Worm (Caenorhabditis elegans) whole organism, L4 larva: ENCODE results near the gene C14B9.3.

Experiments used
- F10B5.3 ChIP-seq: sonication (generic microtip); optimal IDR thresholded peaks from 2 replicates; lab custom pipeline; 2016; ENCODE audit warnings: mild to moderate bottlenecking, missing genetic modification characterization, missing compliant biosample characterization
- F26F4.8 ChIP-seq: fragments of 200-800 bp; sonication (Bioruptor generic); conservative IDR thresholded peaks from 2 replicates; pipeline ENCODE4 v1.3.6; 2022; ENCODE audit warnings: missing genetic modification characterization, missing compliant biosample characterization
- F37D6.2 ChIP-seq: sonication (generic microtip); optimal IDR thresholded peaks from 2 replicates; lab custom pipeline; 2016; ENCODE audit warnings: mild to moderate bottlenecking, missing genetic modification characterization, missing compliant biosample characterization
- T20F7.1 ChIP-seq: fragments of 200-800 bp; sonication (Bioruptor generic); optimal IDR thresholded peaks from 2 replicates; lab custom pipeline; 2018; ENCODE audit warnings: mild to moderate bottlenecking, missing genetic modification characterization, missing compliant biosample characterization
- T26A8.4 ChIP-seq: fragments of 200-800 bp; sonication (Bioruptor generic); IDR thresholded peaks from 2 replicates; pipeline ENCODE4 v1.3.6; 2022; ENCODE audit warnings: missing genetic modification characterization, missing compliant biosample characterization
- Y105C5A.15 ChIP-seq: fragments of 200-800 bp; sonication (Bioruptor generic); IDR thresholded peaks from 2 replicates; pipeline ENCODE4 v1.3.6; 2022; ENCODE audit warnings: missing genetic modification characterization, missing compliant biosample characterization
- Y48G9A.11 ChIP-seq: fragments of 200-800 bp; sonication (Bioruptor generic); IDR thresholded peaks from 2 replicates; pipeline ENCODE4 v1.3.6; 2022; ENCODE audit warnings: missing genetic modification reagents, missing genetic modification characterization, missing compliant biosample characterization
- Y75B8A.6 ChIP-seq: fragments of 200-800 bp; sonication (Bioruptor generic); IDR thresholded peaks from 2 replicates; pipeline ENCODE4 v1.3.6; 2022; ENCODE audit warnings: missing genetic modification reagents, missing genetic modification characterization, missing compliant biosample characterization
- ZK337.2 ChIP-seq: fragments of 200-800 bp; sonication (Bioruptor generic); IDR thresholded peaks from 2 replicates; pipeline ENCODE4 v1.3.6; 2022; ENCODE audit warnings: missing genetic modification reagents, missing genetic modification characterization, missing compliant biosample characterization
- attf-4 ChIP-seq: sonication (generic microtip); optimal IDR thresholded peaks from 3 replicates; lab custom pipeline; 2017; ENCODE audit warnings: missing biosample characterization, missing genetic modification characterization
- ceh-20 ChIP-seq: fragments of 200-800 bp; sonication (Bioruptor generic); IDR thresholded peaks from 2 replicates; pipeline ENCODE4 v1.3.6; 2022; ENCODE audit warnings: missing genetic modification reagents, missing genetic modification characterization, missing compliant biosample characterization
- ctbp-1 ChIP-seq: fragments of 200-800 bp; sonication (Bioruptor generic); IDR thresholded peaks from 2 replicates; pipeline ENCODE4 v1.3.6; 2022; ENCODE audit warnings: missing genetic modification reagents, missing genetic modification characterization, missing compliant biosample characterization
- daf-19 ChIP-seq: fragments of 200-800 bp; sonication (Bioruptor generic); conservative IDR thresholded peaks from 2 replicates; pipeline ENCODE4 v1.3.6; 2022; ENCODE audit warnings: missing genetic modification characterization, missing compliant biosample characterization
- dmd-9 ChIP-seq: fragments of 200-800 bp; sonication (Bioruptor generic); IDR thresholded peaks from 2 replicates; pipeline ENCODE4 v1.3.6; 2022; ENCODE audit warnings: missing genetic modification reagents, missing genetic modification characterization, missing compliant biosample characterization
- hmg-1.1 ChIP-seq: fragments of 200-800 bp; sonication (Bioruptor generic); IDR thresholded peaks from 2 replicates; pipeline ENCODE4 v1.3.6; 2022; ENCODE audit warnings: missing genetic modification reagents, missing genetic modification characterization, missing compliant biosample characterization
- jun-1 ChIP-seq: fragments of 150-350 bp; optimal IDR thresholded peaks from 2 replicates; lab custom pipeline; 2014; ENCODE audit warnings: missing biosample characterization, missing genetic modification reagents, missing genetic modification characterization
- lin-1 ChIP-seq: fragments of 200-800 bp; sonication (Bioruptor generic); IDR thresholded peaks from 2 replicates; pipeline ENCODE4 v1.3.6; 2022; ENCODE audit warnings: missing genetic modification reagents, missing genetic modification characterization, missing compliant biosample characterization
- lin-15B ChIP-seq: fragments of 150-350 bp; sonication (generic microtip); optimal IDR thresholded peaks from 3 replicates; lab custom pipeline; 2014; ENCODE audit warnings: missing biosample characterization, missing genetic modification characterization
- lir-3 ChIP-seq: sonication (generic microtip); optimal IDR thresholded peaks from 2 replicates; lab custom pipeline; 2016; ENCODE audit warnings: mild to moderate bottlenecking, missing genetic modification characterization, missing compliant biosample characterization
- madf-5 ChIP-seq, 2 experiments: fragments of 200-800 bp; sonication (Bioruptor generic); IDR thresholded peaks; 2 replicates each; pipeline ENCODE4 v1.3.6; 2022; ENCODE audit warnings: missing compliant biosample characterization in 2 of 2, missing genetic modification characterization in 2 of 2
- mdl-1 ChIP-seq, 2 experiments: fragments of 150-350 bp in 1 of 2; sonication (generic microtip) in 1 of 2; optimal IDR thresholded peaks; 2 replicates each; lab custom pipeline; 2014 to 2017; ENCODE audit warnings: missing biosample characterization in 2 of 2, missing genetic modification characterization in 2 of 2
- mxl-3 ChIP-seq: fragments of 200-800 bp; sonication (Bioruptor generic); optimal IDR thresholded peaks from 2 replicates; lab custom pipeline; 2018; ENCODE audit warnings: mild to moderate bottlenecking, missing genetic modification characterization, missing compliant biosample characterization
- nhr-11 ChIP-seq: fragments of 150-350 bp; optimal IDR thresholded peaks from 2 replicates; lab custom pipeline; 2014; ENCODE audit warnings: missing biosample characterization, missing genetic modification characterization
- nhr-111 ChIP-seq: fragments of 200-800 bp; sonication (Bioruptor generic); optimal IDR thresholded peaks from 2 replicates; lab custom pipeline; 2018; ENCODE audit warnings: mild to moderate bottlenecking, missing genetic modification characterization, missing compliant biosample characterization
- nhr-25 ChIP-seq: sonication (generic microtip); optimal IDR thresholded peaks from 2 replicates; lab custom pipeline; 2017; ENCODE audit warnings: missing genetic modification characterization, mild to moderate bottlenecking, missing compliant biosample characterization, antibody characterized with exemption, moderate library complexity, borderline replicate concordance; ENCODE audit not compliant: insufficient read depth
- nhr-76 ChIP-seq: fragments of 150-350 bp; optimal IDR thresholded peaks from 2 replicates; lab custom pipeline; 2014; ENCODE audit warnings: missing biosample characterization, missing genetic modification characterization
- nhr-77 ChIP-seq: fragments of 150-350 bp; optimal IDR thresholded peaks from 2 replicates; lab custom pipeline; 2014; ENCODE audit warnings: missing biosample characterization, missing genetic modification characterization
- pha-4 ChIP-seq, 2 experiments: fragments of 150-350 bp in 1 of 2; fragments of 200-800 bp in 1 of 2; sonication (Bioruptor generic) in 1 of 2; IDR thresholded peaks in 1 of 2; optimal IDR thresholded peaks in 1 of 2; 2 replicates each; pipeline versions ENCODE4 v1.3.6 to Lab custom; 2014 to 2022; ENCODE audit warnings: missing genetic modification characterization in 2 of 2, missing genetic modification reagents in 2 of 2, missing biosample characterization in 1 of 2, missing compliant biosample characterization in 1 of 2
- snpc-4 ChIP-seq: fragments of 150-350 bp; optimal IDR thresholded peaks from 2 replicates; lab custom pipeline; 2014; ENCODE audit warnings: missing biosample characterization, missing genetic modification characterization
- tag-97 ChIP-seq: fragments of 200-800 bp; sonication (Bioruptor generic); IDR thresholded peaks from 2 replicates; pipeline ENCODE4 v1.3.6; 2022; ENCODE audit warnings: missing genetic modification characterization, missing compliant biosample characterization
- unc-130 ChIP-seq: sonication (generic microtip); optimal IDR thresholded peaks from 2 replicates; lab custom pipeline; 2016; ENCODE audit warnings: missing genetic modification reagents, missing genetic modification characterization, missing compliant biosample characterization
- unc-62 ChIP-seq, 3 experiments: fragments of 150-350 bp in 1 of 3; sonication (generic microtip); optimal IDR thresholded peaks in 2 of 3; peaks in 1 of 3; 1 replicate in 1 of 3; 2 replicates in 2 of 3; lab custom pipeline; 2014 to 2017; ENCODE audit warnings: missing biosample characterization in 3 of 3, missing genetic modification characterization in 3 of 3, missing genetic modification reagents in 3 of 3, missing genotype in 1 of 3
- vab-7 ChIP-seq: fragments of 200-800 bp; sonication (Bioruptor generic); IDR thresholded peaks from 2 replicates; pipeline ENCODE4 v1.3.6; 2022; ENCODE audit warnings: missing genetic modification reagents, missing genetic modification characterization, missing compliant biosample characterization
- zag-1 ChIP-seq: fragments of 150-350 bp; optimal IDR thresholded peaks from 2 replicates; lab custom pipeline; 2014; ENCODE audit warnings: missing biosample characterization, missing genetic modification characterization

Gene C14B9.3

DNA sequence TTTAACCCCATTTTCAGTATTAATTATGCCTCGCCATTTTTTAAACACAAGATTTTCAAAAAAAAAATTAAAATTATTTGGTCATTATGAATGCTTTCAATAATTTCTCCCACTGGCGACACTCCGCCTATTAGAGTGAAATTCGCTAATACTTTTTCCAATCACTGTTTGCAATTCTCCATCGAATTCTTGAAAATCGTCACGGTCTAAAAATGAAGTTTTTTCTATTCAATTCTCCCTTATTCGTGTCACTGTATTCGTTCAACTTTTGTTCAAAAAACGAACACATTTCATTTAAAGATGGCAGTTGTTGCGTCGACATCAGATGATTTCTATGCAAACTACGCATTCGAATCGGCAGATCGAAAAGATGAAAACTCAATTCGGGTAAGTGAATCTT lies at the start of gene C14B9.3:
TSS of gene C14B9.3 (plus strand) at position 301 of the 400 bp plus-strand sequence.
- TF ChIP-seq T20F7.1 (GFP tag; lab: Kevin White, UChicago): no peak
- no peak for TF ChIP-seq nhr-11 (tag; lab: Kevin White, UChicago)
- TF ChIP-seq madf-5 (GFP tag; IDR thresholded peaks at IDR 0.05; lab: Robert Waterston, UW): no peak
- TF ChIP-seq lin-1 (GFP tag; lab: Robert Waterston, UW): no peak
- TF ChIP-seq ZK337.2 (GFP tag; lab: Robert Waterston, UW): no peak
- TF ChIP-seq dmd-9 (GFP tag; lab: Robert Waterston, UW): no peak
- TF ChIP-seq Y48G9A.11 (GFP tag; lab: Robert Waterston, UW): no peak
- TF ChIP-seq F10B5.3 (tag; lab: Kevin White, UChicago): no peak
- TF ChIP-seq nhr-76 (tag; lab: Kevin White, UChicago): no peak
- no peak for TF ChIP-seq ceh-20 (GFP tag; lab: Robert Waterston, UW)
- no peak for TF ChIP-seq F37D6.2 (tag; lab: Kevin White, UChicago)
- TF ChIP-seq, all 104 proteins: peak for 0

ce11 chrIII:8061114-8061513 lies 47.5 kb upstream of the C14B9.3 start:
- TF ChIP-seq zag-1 (tag; lab: Kevin White, UChicago) (no peak), daf-19 (GFP tag; lab: Robert Waterston, UW) (no peak), unc-62 (GFP tag; optimal IDR thresholded peaks at IDR 0.05 in 1 of 2; lab: Kevin White, UChicago) (peak in 1 of 2 experiments; percentile 96), unc-62 (tag; optimal IDR thresholded peaks at IDR 0.05; lab: Kevin White, UChicago) (no peak)

- TF ChIP-seq unc-130: no peak
- TF ChIP-seq lin-15B (tag; lab: Kevin White, UChicago): no peak
- TF ChIP-seq unc-62 (GFP tag; optimal IDR thresholded peaks at IDR 0.05 in 1 of 2; lab: Kevin White, UChicago): peak in 1 of 2 experiments; percentile 95
- TF ChIP-seq unc-62 (tag; optimal IDR thresholded peaks at IDR 0.05; lab: Kevin White, UChicago): no peak
These were observed 44.9 kb upstream of the C14B9.3 start for ce11 chrIII:8063659-8064058.

DNA sequence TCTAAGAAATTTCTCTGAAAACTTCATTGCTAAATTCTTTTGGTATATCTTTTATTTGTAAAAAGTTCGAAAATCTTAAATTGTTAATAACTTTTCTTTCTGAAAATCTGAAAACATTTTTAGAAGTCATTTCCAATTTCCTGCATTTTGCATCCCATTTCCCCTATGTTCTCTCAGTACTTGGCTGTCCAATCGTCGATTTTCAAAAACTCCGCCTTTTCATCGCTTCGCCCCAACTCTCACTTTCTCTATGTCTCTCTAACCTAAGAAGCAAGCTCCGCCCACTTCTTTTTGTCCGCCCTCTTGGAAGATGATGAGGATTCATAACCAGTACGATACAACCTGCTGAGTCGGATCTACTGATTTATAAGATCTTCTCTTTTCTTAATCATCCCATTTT lies 43.5 kb upstream of the C14B9.3 start:
- TF ChIP-seq Y75B8A.6 (GFP tag; lab: Robert Waterston, UW) (no peak), nhr-25 (tag; lab: Kevin White, UChicago) (no peak), dmd-9 (GFP tag; lab: Robert Waterston, UW) (no peak), snpc-4 (tag; lab: Kevin White, UChicago) (no peak), ctbp-1 (GFP tag; lab: Robert Waterston, UW) (no peak), attf-4 (tag; lab: Kevin White, UChicago) (no peak), jun-1 (no peak), nhr-111 (GFP tag; lab: Kevin White, UChicago) (no peak), hmg-1.1 (GFP tag; lab: Robert Waterston, UW) (no peak), mdl-1 (tag; optimal IDR thresholded peaks at IDR 0.05; lab: Kevin White, UChicago) (no peak), Y105C5A.15 (no peak), F37D6.2 (tag; lab: Kevin White, UChicago) (no peak), nhr-77 (tag; lab: Kevin White, UChicago) (no peak), F26F4.8 (GFP tag; lab: Robert Waterston, UW) (no peak), mxl-3 (no peak), pha-4 (GFP tag; IDR thresholded peaks at IDR 0.05; lab: Robert Waterston, UW) (no peak), pha-4 (tag; optimal IDR thresholded peaks at IDR 0.05; lab: Kevin White, UChicago) (no peak), T26A8.4 (GFP tag; lab: Robert Waterston, UW) (no peak), tag-97 (no peak), lin-1 (GFP tag; lab: Robert Waterston, UW) (no peak), daf-19 (GFP tag; lab: Robert Waterston, UW) (no peak)

DNA sequence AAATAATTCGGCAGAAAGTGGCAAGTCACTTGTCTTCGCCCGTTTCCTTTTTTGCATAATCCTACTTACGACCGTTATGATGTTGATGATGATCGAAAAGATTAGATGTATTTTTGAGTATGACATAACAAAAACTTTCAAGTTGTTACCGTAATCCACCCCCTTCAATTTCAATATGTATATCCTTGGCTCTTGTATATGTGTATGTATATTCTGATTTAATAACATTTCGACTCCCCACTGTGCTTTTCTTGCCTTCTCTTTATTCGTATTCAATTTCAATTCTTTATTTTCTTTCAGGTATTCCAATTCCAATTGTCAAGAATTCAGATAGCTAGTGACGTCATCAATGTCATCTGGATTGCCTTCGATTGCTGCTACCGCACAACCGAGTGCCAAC lies 41.6 kb upstream of the C14B9.3 start, which contains the start of gene pros-1:
TSS of gene pros-1 (plus strand) at position 301 of the 400 bp plus-strand sequence.
- TF ChIP-seq T20F7.1 (GFP tag; lab: Kevin White, UChicago): no peak
- no peak for TF ChIP-seq lir-3 (tag; lab: Kevin White, UChicago)
- TF ChIP-seq vab-7: no peak
